Fruit fly (Drosophila melanogaster): ENCODE results near the gene jigr1.

- TF ChIP-seq psq (optimal IDR thresholded peaks at IDR 0.05) (no peak), ttk (optimal IDR thresholded peaks at IDR 0.05) (no peak), insv (optimal IDR thresholded peaks at IDR 0.05) (no peak)
Measured at dm6 chr3R:25684859-25685258, 47.2 kb downstream of the jigr1 start, which contains the start of gene RpL27.

Measured in Kc167 (cell line).